Worm (Caenorhabditis elegans) whole organism, midembryonic: ENCODE measurements around the gene ugt-50.

ENCODE experiments used
- T22C8.4 ChIP-seq: fragments of 200-800 bp; sonication (Bioruptor generic); IDR thresholded peaks from 2 replicates; pipeline ENCODE4 v1.3.6; 2022; ENCODE audit warnings: missing genetic modification characterization, missing compliant biosample characterization
- cog-1 ChIP-seq: sonication (generic microtip); optimal IDR thresholded peaks from 2 replicates; lab custom pipeline; 2016; ENCODE audit warnings: missing genetic modification characterization, missing compliant biosample characterization
- flt-1 ChIP-seq: fragments of 200-800 bp; sonication (Bioruptor generic); IDR thresholded peaks from 2 replicates; pipeline ENCODE4 v1.3.6; 2022; ENCODE audit warnings: missing genetic modification characterization, missing compliant biosample characterization
- klf-2 ChIP-seq: fragments of 200-800 bp; sonication (Bioruptor generic); conservative IDR thresholded peaks from 2 replicates; pipeline ENCODE4 v1.3.6; 2022; ENCODE audit warnings: missing genetic modification reagents, missing genetic modification characterization, missing compliant biosample characterization
- med-1 ChIP-seq: sonication (generic microtip); optimal IDR thresholded peaks from 2 replicates; lab custom pipeline; 2017; ENCODE audit warnings: missing genetic modification characterization, mild to moderate bottlenecking, missing compliant biosample characterization, antibody characterized with exemption, missing genetic modification reagents; ENCODE audit not compliant: insufficient read depth
- ref-1 ChIP-seq: fragments of 200-800 bp; sonication (Bioruptor generic); conservative IDR thresholded peaks from 2 replicates; pipeline ENCODE4 v1.3.6; 2022; ENCODE audit warnings: missing genetic modification reagents, missing genetic modification characterization, missing compliant biosample characterization
- tab-1 ChIP-seq: fragments of 200-800 bp; sonication (Bioruptor generic); IDR thresholded peaks from 2 replicates; pipeline ENCODE4 v1.3.6; 2022; ENCODE audit warnings: missing genetic modification characterization, missing compliant biosample characterization
- ztf-23 ChIP-seq: fragments of 200-800 bp; sonication (Bioruptor generic); IDR thresholded peaks from 2 replicates; pipeline ENCODE4 v1.3.6; 2022; ENCODE audit warnings: missing genetic modification reagents, missing genetic modification characterization, missing compliant biosample characterization

- TF ChIP-seq med-1 (GFP tag; lab: Kevin White, UChicago) (peak; percentile 88), flt-1 (GFP tag; lab: Robert Waterston, UW) (peak; percentile 98), klf-2 (peak; percentile 97), tab-1 (GFP tag; lab: Robert Waterston, UW) (peak; percentile 99), ztf-23 (GFP tag; lab: Robert Waterston, UW) (peak; percentile 97), ref-1 (GFP tag; lab: Robert Waterston, UW) (peak; percentile 98), T22C8.4 (GFP tag; lab: Robert Waterston, UW) (peak; percentile 96), cog-1 (peak; percentile 88)
Observed at ce11 chrX:12664987-12665451, 26.4 kb upstream of the ugt-50 start.
